Fruit fly (Drosophila melanogaster): Measurements from ENCODE around the gene CG13133.

Gene CG13133

dm6 chr2L:10092289-10092688, at the start of gene CG13133:
Gene CG13133, minus strand, starts transcription at chr2L:10092389.
- TF ChIP-seq CG8478 (optimal IDR thresholded peaks at IDR 0.05) (no peak), CTCF (optimal IDR thresholded peaks at IDR 0.05) (no peak)

DNA sequence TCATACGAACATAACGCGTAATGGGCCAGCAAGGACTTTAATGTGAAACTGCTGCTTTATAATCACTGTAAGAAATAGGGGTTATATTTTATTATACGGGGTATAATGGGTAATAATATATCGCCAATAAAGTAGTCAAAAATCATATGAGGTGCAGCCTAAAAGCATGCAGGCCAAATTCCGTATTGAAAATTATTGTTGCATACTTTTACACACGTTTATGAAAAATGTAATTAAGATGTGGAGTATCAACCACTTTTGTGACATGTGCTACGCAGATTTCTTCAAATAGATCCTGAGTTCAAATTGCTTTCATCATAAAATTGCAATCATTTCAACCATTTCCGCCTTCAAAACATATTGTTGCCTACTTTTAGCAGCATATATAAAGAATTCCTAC, 38.6 kb upstream of the CG13133 start:
- TF ChIP-seq CG8478 (optimal IDR thresholded peaks at IDR 0.05) (no peak), CTCF (optimal IDR thresholded peaks at IDR 0.05) (no peak)

dm6 chr2L:10123963-10124362, 31.8 kb upstream of the CG13133 start:
- TF ChIP-seq CTCF (optimal IDR thresholded peaks at IDR 0.05): peak; percentile 44 to 69
- TF ChIP-seq CG8478 (optimal IDR thresholded peaks at IDR 0.05): no peak

DNA sequence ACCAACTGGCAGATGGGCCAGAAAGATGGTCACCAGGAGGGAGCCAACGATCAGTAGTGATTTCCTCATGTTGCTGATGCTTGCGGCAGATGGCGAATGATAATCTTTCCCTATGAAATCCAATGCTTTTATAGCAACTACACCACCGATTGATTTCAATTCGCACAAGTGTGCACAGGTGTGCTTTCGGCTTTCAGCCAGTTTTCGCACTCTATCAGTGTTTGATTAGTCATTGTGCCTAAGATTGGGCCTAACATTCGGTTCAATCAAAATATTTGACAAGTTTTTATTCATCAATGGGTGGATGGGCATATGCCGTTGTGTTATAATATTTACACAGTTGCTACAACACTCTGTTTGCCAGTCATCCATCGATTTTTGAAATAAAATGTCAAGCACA, 30.5 kb upstream of the CG13133 start, which contains the start of gene CG13135:
TSS of gene CG13135 (minus strand) at position 101 of the 400 bp plus-strand sequence.
- TF ChIP-seq CTCF (optimal IDR thresholded peaks at IDR 0.05) (no peak), CG8478 (optimal IDR thresholded peaks at IDR 0.05) (no peak)

dm6 chr2L:10108749-10109148, 16.6 kb upstream of the CG13133 start:
- peak; percentile 69 to 72 for TF ChIP-seq CTCF (optimal IDR thresholded peaks at IDR 0.05)
- TF ChIP-seq CG8478 (optimal IDR thresholded peaks at IDR 0.05): no peak

DNA sequence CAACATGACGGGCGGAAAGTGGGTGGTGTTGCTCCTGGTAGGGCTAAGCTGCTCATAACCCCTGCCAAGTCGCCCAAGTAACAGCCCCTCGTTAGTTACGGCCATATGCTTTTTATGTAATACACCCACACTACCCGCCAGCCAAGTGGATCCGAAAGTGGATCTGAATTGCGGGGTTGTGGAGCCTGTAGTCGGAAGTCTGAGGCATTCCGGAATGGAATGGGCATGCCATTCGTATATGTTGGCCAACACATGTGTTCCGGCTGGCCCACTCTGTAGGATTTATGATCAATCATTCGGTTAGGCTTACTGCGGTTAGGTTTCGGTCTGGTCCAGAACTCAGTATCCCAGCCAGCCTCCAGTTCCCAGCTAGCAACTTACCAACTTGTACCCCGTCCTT, 3.9 kb upstream of the CG13133 start:
- TF ChIP-seq CG8478 (optimal IDR thresholded peaks at IDR 0.05) (no peak), CTCF (optimal IDR thresholded peaks at IDR 0.05) (no peak)

DNA sequence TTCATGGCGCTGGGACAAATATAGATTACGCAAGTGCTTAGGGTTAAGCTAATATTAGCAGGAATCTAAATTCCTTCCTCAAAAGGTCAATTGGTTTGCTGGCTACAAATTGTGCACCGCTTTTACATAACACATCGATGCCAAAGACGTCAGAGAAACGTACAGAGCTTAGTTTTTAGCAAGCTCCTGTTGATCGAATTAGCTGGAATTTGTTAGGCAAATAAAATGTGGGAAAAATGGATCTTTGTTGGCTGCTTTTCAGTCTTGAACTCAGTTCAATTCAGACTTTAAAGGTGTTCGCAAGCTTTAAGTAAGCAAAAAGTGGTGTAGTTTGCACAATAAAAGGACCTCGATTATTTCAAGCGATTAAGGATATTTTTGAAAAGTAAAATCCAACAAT, 1.6 kb upstream of the CG13133 start, which contains the start of gene CG34109:
TSS of gene CG34109 (plus strand) at position 301 of the 400 bp plus-strand sequence.
- TF ChIP-seq CTCF (optimal IDR thresholded peaks at IDR 0.05) (no peak), CG8478 (optimal IDR thresholded peaks at IDR 0.05) (no peak)

dm6 chr2L:10064754-10065153, 27.4 kb downstream of the CG13133 start:
- TF ChIP-seq CG8478 (optimal IDR thresholded peaks at IDR 0.05) (no peak), CTCF (optimal IDR thresholded peaks at IDR 0.05) (no peak)

DNA sequence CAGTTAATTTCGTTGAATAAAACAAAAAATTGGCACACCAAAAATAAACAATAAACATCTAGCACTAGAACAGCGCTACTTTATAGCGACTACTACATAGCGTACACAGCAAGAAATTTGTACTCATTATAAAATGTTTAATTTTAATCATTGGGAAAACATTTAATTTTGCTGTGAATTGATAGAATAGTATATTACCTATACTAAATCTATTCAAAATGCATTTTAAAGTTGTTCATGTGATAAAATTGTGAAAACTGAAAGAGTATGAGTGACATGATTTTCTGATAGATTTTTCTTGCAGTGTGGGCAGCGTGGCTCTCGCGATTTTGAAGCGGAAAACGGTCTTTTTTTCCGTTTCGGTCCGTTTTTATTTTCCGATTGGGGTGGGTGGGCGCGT, 30.9 kb downstream of the CG13133 start:
- TF ChIP-seq CG8478 (optimal IDR thresholded peaks at IDR 0.05) (no peak), CTCF (optimal IDR thresholded peaks at IDR 0.05) (no peak)

DNA sequence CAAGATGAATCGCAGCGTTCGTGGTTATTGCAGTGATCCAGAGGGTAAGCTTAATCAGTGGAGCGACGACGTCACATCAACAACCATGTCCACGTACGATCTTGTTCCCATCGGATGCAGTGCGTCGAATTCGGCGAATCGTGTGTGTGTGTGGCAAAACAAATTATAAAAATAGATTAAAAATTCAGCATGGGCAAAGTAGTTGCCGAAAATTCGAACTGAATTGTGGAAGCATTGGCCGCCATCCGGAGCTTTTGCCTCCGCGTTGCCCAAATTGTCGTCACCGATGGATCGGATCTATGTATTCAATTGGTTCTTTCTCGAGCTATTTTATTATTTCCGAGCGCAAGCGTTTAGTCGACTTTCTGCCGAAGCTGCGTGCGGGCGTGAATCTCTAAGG, 31.7 kb downstream of the CG13133 start, which contains the start of gene Spn31A:
TSS of gene Spn31A (plus strand) at position 301 of the 400 bp plus-strand sequence.
- TF ChIP-seq CG8478 (optimal IDR thresholded peaks at IDR 0.05): no peak
- no peak for TF ChIP-seq CTCF (optimal IDR thresholded peaks at IDR 0.05)

- TF ChIP-seq CTCF (optimal IDR thresholded peaks at IDR 0.05) (no peak), CG8478 (optimal IDR thresholded peaks at IDR 0.05) (no peak)
Observed at dm6 chr2L:10057236-10057635, 35.0 kb downstream of the CG13133 start.

dm6 chr2L:10056705-10057104, 35.5 kb downstream of the CG13133 start, which contains the start of gene Pen:
Gene Pen, plus strand, starts transcription at chr2L:10056900.
- TF ChIP-seq CG8478 (optimal IDR thresholded peaks at IDR 0.05): no peak
- TF ChIP-seq CTCF (optimal IDR thresholded peaks at IDR 0.05): peak in 1 of 2 experiments; percentile 17

- TF ChIP-seq CG8478 (optimal IDR thresholded peaks at IDR 0.05): no peak
- peak; percentile 59 to 63 for TF ChIP-seq CTCF (optimal IDR thresholded peaks at IDR 0.05)
Observed at dm6 chr2L:10053583-10054263, 38.5 kb downstream of the CG13133 start, which contains the start of gene Cpr31A. Gene Cpr31A, plus strand, starts transcription at chr2L:10054213.

DNA sequence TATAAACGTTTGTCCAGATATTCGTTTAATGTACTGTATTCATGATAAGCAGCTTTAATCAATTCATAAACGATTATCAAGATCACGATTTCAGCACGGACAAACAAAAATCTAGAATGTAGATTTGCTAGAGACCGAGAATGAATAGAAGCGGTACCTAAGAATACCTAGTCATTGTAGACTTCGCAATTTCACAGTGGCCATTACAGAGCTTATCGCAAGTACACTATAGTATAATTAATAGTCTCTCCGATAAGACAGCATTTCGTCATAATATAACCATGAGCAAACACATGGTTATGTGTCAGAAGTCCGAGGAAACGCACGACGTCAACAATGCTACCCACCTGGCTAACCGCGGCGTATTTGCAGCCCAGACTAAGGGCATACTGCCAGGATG, 42.9 kb downstream of the CG13133 start, which contains the start of gene CG33301:
TSS of gene CG33301 (plus strand) at position 301 of the 400 bp plus-strand sequence.
- TF ChIP-seq CG8478 (optimal IDR thresholded peaks at IDR 0.05) (no peak), CTCF (optimal IDR thresholded peaks at IDR 0.05) (no peak)

All from S2 (cell line).